Worm (Caenorhabditis elegans): Measurements from ENCODE around the gene C16C10.2.

The C16C10.2 gene

DNA sequence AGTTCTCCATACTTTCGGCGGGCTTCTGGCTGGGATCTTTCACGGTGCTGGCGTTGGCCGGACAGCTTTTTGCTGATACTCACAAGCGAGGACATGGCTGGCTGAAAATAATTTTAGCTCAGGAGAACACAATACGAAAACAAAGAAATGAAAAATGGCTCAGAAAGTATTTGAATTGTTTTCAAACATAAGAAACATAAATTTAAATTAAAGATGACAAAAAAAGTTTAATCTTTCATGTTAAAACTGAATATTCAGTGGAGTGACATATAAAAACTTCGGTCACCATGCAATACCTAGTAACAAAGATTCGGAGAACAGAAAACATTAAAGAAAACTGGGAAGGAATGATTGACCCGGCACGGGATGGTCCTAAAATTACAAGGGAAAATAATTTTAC lies at the start of gene C16C10.2:
TSS of gene C16C10.2 (minus strand) at position 101 of the 400 bp plus-strand sequence.
- TF ChIP-seq tlf-1 (GFP tag; optimal IDR thresholded peaks at IDR 0.05) (no peak), rpc-1 (optimal IDR thresholded peaks at IDR 0.05) (no peak), rpc-1 (tag; optimal IDR thresholded peaks at IDR 0.05) (no peak), Y56A3A.18 (GFP tag; IDR thresholded peaks at IDR 0.05) (no peak), ztf-18 (tag; optimal IDR thresholded peaks at IDR 0.05) (no peak), ceh-58 (GFP tag; IDR thresholded peaks at IDR 0.05) (no peak), madf-3 (GFP tag; IDR thresholded peaks at IDR 0.05) (no peak), hsf-1 (GFP tag; IDR thresholded peaks at IDR 0.05) (0 out of 2 replicates have a peak, but pooled peaks have one; percentile 27), Y79H2A.3 (GFP tag; conservative IDR thresholded peaks at IDR 0.05) (no peak)

DNA sequence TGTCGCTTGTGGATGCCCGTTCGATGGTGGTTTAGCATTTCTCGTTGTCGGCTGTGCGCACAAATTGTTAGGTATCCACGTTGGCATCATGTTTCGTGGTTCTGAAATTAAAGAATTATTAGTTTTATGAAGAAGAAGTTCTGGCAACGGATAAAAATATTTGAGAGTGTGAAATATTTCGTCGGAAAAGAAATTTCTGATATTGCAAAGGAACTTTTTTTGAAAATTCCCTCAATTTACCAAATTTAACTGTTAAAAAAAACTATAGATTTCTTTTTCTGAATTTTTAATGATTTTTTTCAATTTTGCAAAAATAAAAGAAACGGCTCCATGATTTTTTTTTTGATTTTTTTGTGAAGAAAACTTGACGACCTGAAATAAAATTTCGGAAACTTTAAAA lies 49.5 kb upstream of the C16C10.2 start, which contains the start of gene mpk-1:
TSS of gene mpk-1 (minus strand) at position 101 of the 400 bp plus-strand sequence.
- TF ChIP-seq mel-28 (tag; optimal IDR thresholded peaks at IDR 0.05; ENCODE audit: borderline replicate concordance): no peak
- no peak for TF ChIP-seq F33H1.4 (GFP tag; IDR thresholded peaks at IDR 0.05)
- no peak for TF ChIP-seq dox-1 (GFP tag; IDR thresholded peaks at IDR 0.05)
- no peak for TF ChIP-seq ceh-91 (GFP tag; IDR thresholded peaks at IDR 0.05)
- no peak for TF ChIP-seq fkh-3 (tag; optimal IDR thresholded peaks at IDR 0.05)
- TF ChIP-seq F39B2.1 (GFP tag; IDR thresholded peaks at IDR 0.05): no peak
- TF ChIP-seq cebp-1 (GFP tag; IDR thresholded peaks at IDR 0.05): no peak
- TF ChIP-seq cebp-1 (tag; optimal IDR thresholded peaks at IDR 0.05): no peak
- no peak for TF ChIP-seq bed-1 (GFP tag; IDR thresholded peaks at IDR 0.05)
- no peak for TF ChIP-seq F23B12.7 (tag; optimal IDR thresholded peaks at IDR 0.05; ENCODE audit: insufficient read depth)
- TF ChIP-seq madf-8 (GFP tag; conservative IDR thresholded peaks at IDR 0.05): no peak
- TF ChIP-seq gei-17 (GFP tag; optimal IDR thresholded peaks at IDR 0.05): no peak
- no peak for TF ChIP-seq T26A5.8 (tag; optimal IDR thresholded peaks at IDR 0.05)

DNA sequence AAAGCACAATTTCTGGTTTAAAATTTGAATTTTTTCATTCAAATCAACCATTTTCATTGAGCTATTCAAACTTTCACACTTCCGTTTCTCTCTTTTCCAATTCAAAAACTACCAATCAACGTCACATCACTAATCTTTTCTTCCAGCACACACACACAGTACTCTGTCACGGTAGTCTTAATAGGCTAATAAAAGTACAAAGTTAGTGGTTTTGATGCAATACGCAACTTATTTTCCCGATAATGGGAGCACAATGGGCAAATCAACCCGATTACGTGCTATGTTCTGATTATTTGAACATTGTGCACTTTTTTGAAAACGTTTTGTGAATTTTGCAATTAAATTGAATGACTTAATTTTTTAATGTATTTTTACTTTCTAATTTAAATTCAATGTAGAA lies 48.9 kb upstream of the C16C10.2 start:
- TF ChIP-seq ceh-58 (GFP tag; IDR thresholded peaks at IDR 0.05) (no peak), Y79H2A.3 (GFP tag; conservative IDR thresholded peaks at IDR 0.05) (no peak), nhr-80 (tag; optimal IDR thresholded peaks at IDR 0.05) (peak; percentile 65), rcor-1 (GFP tag; IDR thresholded peaks at IDR 0.05) (no peak)

DNA sequence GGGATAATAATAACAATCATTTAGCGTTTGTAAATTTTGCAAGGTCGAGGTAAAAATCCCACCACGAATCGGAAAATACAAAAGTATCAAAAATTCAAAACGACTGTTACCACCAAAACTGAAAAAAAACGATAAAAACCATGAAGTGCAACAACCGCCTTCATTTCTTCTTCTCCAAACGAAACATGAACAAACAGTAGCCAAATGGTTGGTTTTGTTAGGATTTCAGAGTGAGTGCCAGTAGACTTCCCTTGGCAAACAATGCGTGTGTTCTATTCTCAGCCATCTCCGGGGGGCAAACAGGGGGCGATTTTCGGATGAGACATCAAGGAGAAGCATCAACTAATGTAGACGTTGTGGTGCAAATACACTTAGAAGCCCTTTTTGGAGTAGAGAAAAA lies 46.3 kb upstream of the C16C10.2 start:
- TF ChIP-seq ztf-22 (GFP tag; optimal IDR thresholded peaks at IDR 0.05): no peak
- no peak for TF ChIP-seq mes-4 (tag; optimal IDR thresholded peaks at IDR 0.05)
- no peak for TF ChIP-seq nhr-90 (tag; optimal IDR thresholded peaks at IDR 0.05)
- TF ChIP-seq bed-1 (GFP tag; IDR thresholded peaks at IDR 0.05): no peak
- TF ChIP-seq K12H6.12 (tag; optimal IDR thresholded peaks at IDR 0.05): no peak
- TF ChIP-seq Y95B8A.8 (GFP tag; IDR thresholded peaks at IDR 0.05): no peak
- no peak for TF ChIP-seq lir-1 (GFP tag; conservative IDR thresholded peaks at IDR 0.05)
- no peak for TF ChIP-seq lin-26 (GFP tag; IDR thresholded peaks at IDR 0.05)
- no peak for TF ChIP-seq zim-3 (tag; optimal IDR thresholded peaks at IDR 0.05)
- no peak for TF ChIP-seq lin-40 (tag; optimal IDR thresholded peaks at IDR 0.05)
- no peak for TF ChIP-seq aptf-3 (GFP tag; IDR thresholded peaks at IDR 0.05)
- no peak for TF ChIP-seq attf-5 (GFP tag; optimal IDR thresholded peaks at IDR 0.05)
- no peak for TF ChIP-seq repo-1 (tag; optimal IDR thresholded peaks at IDR 0.05)
- no peak for TF ChIP-seq nhr-120 (GFP tag; IDR thresholded peaks at IDR 0.05)
- TF ChIP-seq F57C9.4 (tag; optimal IDR thresholded peaks at IDR 0.05): no peak
- TF ChIP-seq ceh-40 (GFP tag; IDR thresholded peaks at IDR 0.05): no peak
- TF ChIP-seq pbrm-1 (GFP tag; IDR thresholded peaks at IDR 0.05): no peak
